Fruit fly (Drosophila melanogaster) whole organism, embryonic: ENCODE measurements around the gene Trl.

Source experiments
- CG11247 ChIP-seq: fragments of 200-800 bp; sonication (Bioruptor generic); IDR thresholded peaks from 2 replicates; pipeline ENCODE4 v1.3.6; 2022; ENCODE audit warnings: missing biosample characterization, missing genetic modification characterization
- CG12219 ChIP-seq: fragments of 200-800 bp; sonication (Bioruptor generic); optimal IDR thresholded peaks from 3 replicates; lab custom pipeline; 2018; ENCODE audit warnings: missing biosample characterization, mild to moderate bottlenecking, missing genetic modification characterization
- CG12769 ChIP-seq: fragments of 200-800 bp; sonication (Bioruptor generic); optimal IDR thresholded peaks from 2 replicates; lab custom pipeline; 2019; ENCODE audit warnings: missing biosample characterization, mild to moderate bottlenecking, missing genetic modification characterization, moderate library complexity
- CG13624 ChIP-seq: fragments of 200-800 bp; sonication (Bioruptor generic); optimal IDR thresholded peaks from 2 replicates; lab custom pipeline; 2016; ENCODE audit warnings: missing biosample characterization, missing genetic modification characterization
- CG14667 ChIP-seq: fragments of 200-800 bp; sonication (Bioruptor generic); IDR thresholded peaks from 2 replicates; pipeline ENCODE4 v1.3.6; 2022; ENCODE audit warnings: missing biosample characterization, missing genetic modification characterization
- CG15514 ChIP-seq: fragments of 200-800 bp; sonication (Bioruptor generic); optimal IDR thresholded peaks from 3 replicates; lab custom pipeline; 2017; ENCODE audit warnings: missing biosample characterization, missing genetic modification characterization, mild to moderate bottlenecking, moderate library complexity, missing genetic modification reagents
- CG15696 ChIP-seq: fragments of 200-800 bp; sonication (Bioruptor generic); optimal IDR thresholded peaks from 2 replicates; lab custom pipeline; 2019; ENCODE audit warnings: missing biosample characterization, mild to moderate bottlenecking, missing genetic modification characterization, moderate library complexity
- CG1602 ChIP-seq: fragments of 200-800 bp; sonication (Bioruptor generic); optimal IDR thresholded peaks from 3 replicates; lab custom pipeline; 2016; ENCODE audit warnings: missing biosample characterization, missing genetic modification characterization
- CG17328 ChIP-seq: fragments of 200-800 bp; sonication (Bioruptor generic); IDR thresholded peaks from 2 replicates; pipeline ENCODE4 v1.3.6; 2022; ENCODE audit warnings: missing biosample characterization, missing genetic modification characterization
- CG30431 ChIP-seq: fragments of 200-800 bp; sonication (Bioruptor generic); optimal IDR thresholded peaks from 2 replicates; lab custom pipeline; 2017; ENCODE audit warnings: missing biosample characterization, missing genetic modification characterization
- CG31365 ChIP-seq: fragments of 200-800 bp; sonication (Bioruptor generic); optimal IDR thresholded peaks from 2 replicates; lab custom pipeline; 2018; ENCODE audit warnings: missing biosample characterization, mild to moderate bottlenecking, missing genetic modification characterization
- CG32532 ChIP-seq: fragments of 200-800 bp; sonication (Bioruptor generic); IDR thresholded peaks from 2 replicates; pipeline ENCODE4 v1.3.6; 2022; ENCODE audit warnings: missing biosample characterization, missing genetic modification characterization
- CG33557 ChIP-seq: fragments of 200-800 bp; sonication (Bioruptor generic); optimal IDR thresholded peaks from 2 replicates; lab custom pipeline; 2019; ENCODE audit warnings: missing biosample characterization, mild to moderate bottlenecking, missing genetic modification characterization, moderate library complexity
- CG3407 ChIP-seq: fragments of 200-800 bp; sonication (Bioruptor generic); optimal IDR thresholded peaks from 2 replicates; lab custom pipeline; 2018; ENCODE audit warnings: missing biosample characterization, mild to moderate bottlenecking, missing genetic modification characterization
- CG3847 ChIP-seq: fragments of 200-800 bp; sonication (Bioruptor generic); IDR thresholded peaks from 2 replicates; pipeline ENCODE4 v1.3.6; 2022; ENCODE audit warnings: missing biosample characterization, missing genetic modification characterization
- CG6272 ChIP-seq: fragments of 200-800 bp; sonication (Bioruptor generic); IDR thresholded peaks from 2 replicates; pipeline ENCODE4 v1.3.6; 2022; ENCODE audit warnings: missing biosample characterization, missing genetic modification characterization
- CG6654 ChIP-seq: fragments of 200-800 bp; sonication (Bioruptor generic); optimal IDR thresholded peaks from 2 replicates; lab custom pipeline; 2017; ENCODE audit warnings: missing biosample characterization, mild to moderate bottlenecking, missing genetic modification characterization
- CG7556 ChIP-seq: fragments of 200-800 bp; sonication (Bioruptor generic); optimal IDR thresholded peaks from 2 replicates; lab custom pipeline; 2017; ENCODE audit warnings: missing biosample characterization, mild to moderate bottlenecking, missing genetic modification characterization
- CG8089 ChIP-seq: fragments of 200-800 bp; sonication (Bioruptor generic); optimal IDR thresholded peaks from 3 replicates; lab custom pipeline; 2016; ENCODE audit warnings: missing biosample characterization, missing genetic modification characterization
- CG8924 ChIP-seq: fragments of 200-800 bp; optimal IDR thresholded peaks from 3 replicates; lab custom pipeline; 2019; ENCODE audit warnings: missing biosample characterization, mild to moderate bottlenecking, missing genetic modification characterization, moderate library complexity
- Dip2 ChIP-seq: fragments of 200-800 bp; sonication (Bioruptor generic); IDR thresholded peaks from 2 replicates; pipeline ENCODE4 v1.3.6; 2022; ENCODE audit warnings: missing biosample characterization, missing genetic modification characterization
- E2f2 ChIP-seq: fragments of 200-800 bp; sonication (Bioruptor generic); IDR thresholded peaks from 2 replicates; pipeline ENCODE4 v1.3.6; 2022; ENCODE audit warnings: missing biosample characterization, missing genetic modification characterization
- Ets65A ChIP-seq: fragments of 200-800 bp; sonication (Bioruptor generic); peaks from one replicate; lab custom pipeline; 2016; ENCODE audit warnings: missing biosample characterization, missing genetic modification characterization
- Fer2 ChIP-seq: fragments of 200-800 bp; sonication (Bioruptor generic); optimal IDR thresholded peaks from 2 replicates; lab custom pipeline; 2018; ENCODE audit warnings: missing biosample characterization, mild to moderate bottlenecking, missing genetic modification characterization, moderate library complexity
- Max ChIP-seq: fragments of 200-800 bp; sonication (Bioruptor generic); optimal IDR thresholded peaks from 2 replicates; lab custom pipeline; 2016; ENCODE audit warnings: missing biosample characterization, mild to moderate bottlenecking, missing genetic modification characterization
- Med ChIP-seq: fragments of 200-800 bp; sonication (Bioruptor generic); peaks from one replicate; lab custom pipeline; 2016; ENCODE audit warnings: missing biosample characterization, missing genetic modification characterization, mild to moderate bottlenecking, inconsistent platforms, moderate library complexity
- NFAT ChIP-seq: fragments of 200-800 bp; sonication (Bioruptor generic); IDR thresholded peaks from 2 replicates; pipeline ENCODE4 v1.3.6; 2022; ENCODE audit warnings: missing biosample characterization, missing genetic modification characterization
- NK7.1 ChIP-seq: fragments of 200-800 bp; sonication (Bioruptor generic); optimal IDR thresholded peaks from 3 replicates; lab custom pipeline; 2016; ENCODE audit warnings: missing biosample characterization, missing genetic modification characterization
- Neu2 ChIP-seq: fragments of 200-800 bp; sonication (Bioruptor generic); optimal IDR thresholded peaks from 3 replicates; lab custom pipeline; 2016; ENCODE audit warnings: missing biosample characterization, missing genetic modification characterization, borderline replicate concordance
- Six4 ChIP-seq: fragments of 200-800 bp; sonication (Bioruptor generic); optimal IDR thresholded peaks from 2 replicates; lab custom pipeline; 2016; ENCODE audit warnings: missing biosample characterization, missing genetic modification characterization
- Sox100B ChIP-seq: fragments of 200-800 bp; sonication (Bioruptor generic); optimal IDR thresholded peaks from 3 replicates; lab custom pipeline; 2018; ENCODE audit warnings: missing biosample characterization, mild to moderate bottlenecking, missing genetic modification characterization
- Sry-δ ChIP-seq: fragments of 200-800 bp; sonication (Bioruptor generic); optimal IDR thresholded peaks from 2 replicates; lab custom pipeline; 2016; ENCODE audit warnings: missing biosample characterization, missing genetic modification characterization
- TFAM ChIP-seq: fragments of 200-800 bp; sonication (Bioruptor generic); optimal IDR thresholded peaks from 2 replicates; lab custom pipeline; 2017; ENCODE audit warnings: missing biosample characterization, missing genetic modification characterization, inconsistent platforms
- Usf ChIP-seq: fragments of 200-800 bp; sonication (Bioruptor generic); optimal IDR thresholded peaks from 2 replicates; lab custom pipeline; 2017; ENCODE audit warnings: missing genotype, missing biosample characterization, missing genetic modification characterization
- abd-A ChIP-seq: fragments of 200-800 bp; sonication (Bioruptor generic); optimal IDR thresholded peaks from 3 replicates; lab custom pipeline; 2019; ENCODE audit warnings: missing biosample characterization, mild to moderate bottlenecking, missing genetic modification characterization, moderate library complexity
- ac ChIP-seq: fragments of 200-800 bp; sonication (Bioruptor generic); optimal IDR thresholded peaks from 3 replicates; lab custom pipeline; 2017; ENCODE audit warnings: missing biosample characterization, mild to moderate bottlenecking, missing genetic modification characterization
- aop ChIP-seq: fragments of 200-800 bp; sonication (Bioruptor generic); IDR thresholded peaks from 2 replicates; pipeline ENCODE4 v1.3.6; 2022; ENCODE audit warnings: missing biosample characterization, missing genetic modification characterization
- bcd ChIP-seq: fragments of 200-800 bp; sonication (Bioruptor generic); optimal IDR thresholded peaks from 2 replicates; lab custom pipeline; 2017; ENCODE audit warnings: missing biosample characterization, mild to moderate bottlenecking, missing genetic modification characterization
- ci ChIP-seq: fragments of 200-800 bp; sonication (Bioruptor generic); IDR thresholded peaks from 3 replicates; pipeline ENCODE4 v1.3.6; 2022; ENCODE audit warnings: missing biosample characterization, missing genetic modification characterization
- emc ChIP-seq: fragments of 200-800 bp; sonication (Bioruptor generic); optimal IDR thresholded peaks from 2 replicates; lab custom pipeline; 2016; ENCODE audit warnings: missing biosample characterization, missing genetic modification characterization
- fd96Cb ChIP-seq: fragments of 200-800 bp; sonication (Bioruptor generic); optimal IDR thresholded peaks from 2 replicates; lab custom pipeline; 2018; ENCODE audit warnings: missing biosample characterization, mild to moderate bottlenecking, missing genetic modification characterization, moderate library complexity
- fru ChIP-seq: fragments of >200 bp; optimal IDR thresholded peaks from 2 replicates; lab custom pipeline; 2017
- gsb ChIP-seq: fragments of 200-800 bp; sonication (Bioruptor generic); IDR thresholded peaks from 2 replicates; pipeline ENCODE4 v1.3.6; 2022; ENCODE audit warnings: missing biosample characterization, missing genetic modification characterization
- lov ChIP-seq, 2 experiments: fragments of 200-800 bp in 1 of 2; fragments of >200 bp in 1 of 2; sonication (Bioruptor generic) in 1 of 2; IDR thresholded peaks in 1 of 2; optimal IDR thresholded peaks in 1 of 2; 2 replicates in 1 of 2; 3 replicates in 1 of 2; pipeline versions ENCODE4 v1.3.6 to Lab custom; 2017 to 2022; ENCODE audit warnings: missing biosample characterization in 1 of 2, missing genetic modification characterization in 1 of 2
- maf-S ChIP-seq: fragments of 200-800 bp; sonication (Bioruptor generic); optimal IDR thresholded peaks from 2 replicates; lab custom pipeline; 2016; ENCODE audit warnings: missing biosample characterization, missing genetic modification characterization
- seq ChIP-seq: fragments of 200-800 bp; sonication (Bioruptor generic); IDR thresholded peaks from 2 replicates; pipeline ENCODE4 v1.3.6; 2022; ENCODE audit warnings: missing biosample characterization, missing genetic modification characterization
- sna ChIP-seq: fragments of 200-800 bp; sonication (Bioruptor generic); IDR thresholded peaks from 2 replicates; pipeline ENCODE4 v1.3.6; 2022; ENCODE audit warnings: missing biosample characterization, missing genetic modification characterization; ENCODE audit not compliant: partially characterized antibody
- so ChIP-seq: fragments of 200-800 bp; sonication (Bioruptor generic); IDR thresholded peaks from 3 replicates; pipeline ENCODE4 v1.3.6; 2022; ENCODE audit warnings: missing biosample characterization, missing genetic modification characterization
- tap ChIP-seq: fragments of 200-800 bp; optimal IDR thresholded peaks from 3 replicates; lab custom pipeline; 2019; ENCODE audit warnings: missing biosample characterization, mild to moderate bottlenecking, missing genetic modification characterization, moderate library complexity
- tin ChIP-seq: fragments of 200-800 bp; sonication (Bioruptor generic); optimal IDR thresholded peaks from 3 replicates; lab custom pipeline; 2016; ENCODE audit warnings: missing biosample characterization, missing genetic modification characterization

Trl gene

DNA sequence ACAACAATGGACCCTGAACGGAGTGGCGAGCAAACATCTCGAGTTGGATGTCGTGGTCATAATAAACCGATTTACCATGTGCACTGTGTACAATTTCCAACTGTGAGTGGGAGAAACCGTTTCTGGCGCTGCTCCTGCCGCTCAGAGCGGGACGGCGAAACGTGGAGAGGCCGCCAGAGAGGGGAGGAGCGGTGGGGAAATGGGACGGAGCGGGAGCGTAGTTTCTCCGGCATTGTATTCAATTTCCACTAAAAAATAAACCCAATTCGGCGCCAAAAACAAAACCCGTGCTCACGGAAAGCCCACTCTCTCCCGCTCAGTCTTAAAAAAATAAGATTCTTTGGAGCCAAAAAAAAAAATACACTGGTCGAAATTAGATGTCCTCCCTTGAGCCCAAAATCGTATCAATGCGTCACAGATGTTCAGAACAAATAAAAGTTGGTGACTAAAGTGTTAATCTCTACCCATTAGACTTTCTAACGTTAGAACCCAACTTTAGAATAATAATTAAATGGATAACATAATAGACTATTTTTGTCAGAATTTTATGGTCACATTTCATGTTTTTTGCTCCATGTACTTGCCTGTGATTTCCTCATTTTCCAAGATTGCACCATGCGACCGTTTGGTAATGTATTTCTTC lies 744 bp downstream of the Trl start (continued):
- TF ChIP-seq CG8924, result peak; percentile 63
- TF ChIP-seq Six4 (GFP tag; lab: Kevin White, UChicago), result peak; percentile 62
- TF ChIP-seq CG15514 (GFP tag; lab: Kevin White, UChicago), result peak; percentile 36
- peak; percentile 55 for TF ChIP-seq maf-S (GFP tag; lab: Kevin White, UChicago)
- peak; percentile 47 for TF ChIP-seq CG7556 (GFP tag; lab: Kevin White, UChicago)
- peak; percentile 35 for TF ChIP-seq CG13624 (GFP tag; lab: Kevin White, UChicago)
- TF ChIP-seq sna (GFP tag; lab: Robert Waterston, UW), result peak; percentile 51
- TF ChIP-seq Fer2 (tag; lab: Kevin White, UChicago), result peak; percentile 7
- TF ChIP-seq aop (GFP tag; lab: Robert Waterston, UW), result no peak
- peak; percentile 96 for TF ChIP-seq Ets65A (GFP tag; lab: Kevin White, UChicago)
- TF ChIP-seq Usf (GFP tag; lab: Kevin White, UChicago), result peak; percentile 19
- TF ChIP-seq Sox100B (GFP tag; lab: Kevin White, UChicago), result peak; percentile 57
- TF ChIP-seq CG32532 (GFP tag; lab: Robert Waterston, UW), result peak; percentile 66; the same call in 1 of the 2 replicates
- no peak for TF ChIP-seq Neu2 (GFP tag; lab: Kevin White, UChicago)
- TF ChIP-seq CG30431 (GFP tag; lab: Kevin White, UChicago), result peak; percentile 65
- no peak; the same call in 1 of the 2 replicates for TF ChIP-seq NFAT (GFP tag; lab: Robert Waterston, UW)
- TF ChIP-seq CG8089, result peak; percentile 34
- TF ChIP-seq CG12219 (GFP tag; lab: Kevin White, UChicago), result peak; percentile 48
- TF ChIP-seq ac (GFP tag; lab: Kevin White, UChicago), result no peak
- no peak for TF ChIP-seq abd-A (tag; lab: Kevin White, UChicago)
- no peak for TF ChIP-seq TFAM (GFP tag; lab: Kevin White, UChicago)
- TF ChIP-seq so, result peak; percentile 55; the same call in 2 of the 3 replicates
- peak; percentile 9 for TF ChIP-seq tap
- peak; percentile 50 for TF ChIP-seq tin (GFP tag; lab: Kevin White, UChicago)
- peak; percentile 60 for TF ChIP-seq CG3407 (GFP tag; lab: Kevin White, UChicago)
- TF ChIP-seq Max (GFP tag; lab: Kevin White, UChicago), result peak; percentile 48
- peak; percentile 22 for TF ChIP-seq CG15696 (tag; lab: Kevin White, UChicago)
- TF ChIP-seq ci, result peak; percentile 82
- peak; percentile 51 for TF ChIP-seq CG6654 (GFP tag; lab: Kevin White, UChicago)
- TF ChIP-seq CG3847 (GFP tag; lab: Robert Waterston, UW), result peak; percentile 28; the same call in 1 of the 2 replicates
- TF ChIP-seq CG11247 (GFP tag; lab: Robert Waterston, UW), result no peak
- TF ChIP-seq seq (GFP tag; lab: Robert Waterston, UW), result no peak
- TF ChIP-seq CG6272 (GFP tag; lab: Robert Waterston, UW), result no peak
- TF ChIP-seq Med (GFP tag; lab: Kevin White, UChicago), result peak; percentile 94
- TF ChIP-seq fd96Cb (tag; lab: Kevin White, UChicago), result peak; percentile 71
- TF ChIP-seq E2f2 (GFP tag; lab: Robert Waterston, UW), result peak; percentile 56
- TF ChIP-seq gsb, result no peak
- peak; percentile 30 for TF ChIP-seq NK7.1
- no peak for TF ChIP-seq fru
- TF ChIP-seq Sry-δ (GFP tag; lab: Kevin White, UChicago), result peak; percentile 0
- peak; percentile 67 for TF ChIP-seq bcd (GFP tag; lab: Kevin White, UChicago)
- no peak for TF ChIP-seq CG31365 (tag; lab: Kevin White, UChicago)
- TF ChIP-seq lov (optimal IDR thresholded peaks at IDR 0.05; lab: Kevin White, UChicago), result no peak
- TF ChIP-seq lov (GFP tag; IDR thresholded peaks at IDR 0.05; lab: Robert Waterston, UW), result no peak
- peak; percentile 66 for TF ChIP-seq CG1602 (GFP tag; lab: Kevin White, UChicago)
- no peak for TF ChIP-seq Dip2
- TF ChIP-seq CG33557, result no peak
- TF ChIP-seq CG17328 (GFP tag; lab: Robert Waterston, UW), result peak; percentile 69; the same call in 1 of the 2 replicates
- TF ChIP-seq emc, result peak; percentile 66
- peak; percentile 91 for TF ChIP-seq CG12769 (tag; lab: Kevin White, UChicago)
- no peak for TF ChIP-seq CG14667 (GFP tag; lab: Robert Waterston, UW)
